Worm (Caenorhabditis elegans): ENCODE data around the gene Y67H2A.2.
A peak's percentile ranks its signal among the peaks of the same experiment; 100 is the strongest.

Y67H2A.2 gene

ce11 chrIV:13253841-13254240 lies 43.8 kb downstream of the Y67H2A.2 start, which contains the start of gene ttr-45 (continued):
- TF ChIP-seq ztf-3 (GFP tag; optimal IDR thresholded peaks at IDR 0.05) = no peak
- TF ChIP-seq aptf-3 (GFP tag; IDR thresholded peaks at IDR 0.05) = no peak
- no peak for TF ChIP-seq hsf-1 (GFP tag; IDR thresholded peaks at IDR 0.05)
- TF ChIP-seq Y56A3A.18 (GFP tag; IDR thresholded peaks at IDR 0.05) = 0 out of 2 replicates have a peak, but pooled peaks have one; percentile 12
- TF ChIP-seq F37B4.10 (GFP tag; IDR thresholded peaks at IDR 0.05) = no peak
- TF ChIP-seq efl-1 (GFP tag; optimal IDR thresholded peaks at IDR 0.05) = no peak
- no peak for TF ChIP-seq B0336.3 (GFP tag; IDR thresholded peaks at IDR 0.05)
- no peak for TF ChIP-seq Y79H2A.3 (GFP tag; conservative IDR thresholded peaks at IDR 0.05)
- no peak for TF ChIP-seq Y67H2A.10 (GFP tag; conservative IDR thresholded peaks at IDR 0.05)
- TF ChIP-seq ceh-58 (GFP tag; IDR thresholded peaks at IDR 0.05) = no peak
- TF ChIP-seq madf-10 (tag; optimal IDR thresholded peaks at IDR 0.05) = peak; percentile 36
- TF ChIP-seq C17E4.6 (GFP tag; IDR thresholded peaks at IDR 0.05) = no peak
- TF ChIP-seq F10E7.11 (tag; optimal IDR thresholded peaks at IDR 0.05) = no peak
- no peak for TF ChIP-seq nhr-27 (tag; optimal IDR thresholded peaks at IDR 0.05)
- TF ChIP-seq hmg-1.2 (GFP tag; IDR thresholded peaks at IDR 0.05) = no peak
- peak; percentile 43 for TF ChIP-seq attf-5 (GFP tag; optimal IDR thresholded peaks at IDR 0.05)
- TF ChIP-seq ccch-3 (GFP tag; optimal IDR thresholded peaks at IDR 0.05) = no peak
- no peak for TF ChIP-seq lin-35 (GFP tag; optimal IDR thresholded peaks at IDR 0.05)
- TF ChIP-seq lsy-27 (tag; optimal IDR thresholded peaks at IDR 0.05; ENCODE audit: borderline replicate concordance, insufficient read depth) = no peak
- TF ChIP-seq nfya-1 (tag; optimal IDR thresholded peaks at IDR 0.05; ENCODE audit: borderline replicate concordance, insufficient read depth) = no peak
- TF ChIP-seq egl-18 (GFP tag; IDR thresholded peaks at IDR 0.05) = no peak
- no peak for TF ChIP-seq F33H1.4 (GFP tag; IDR thresholded peaks at IDR 0.05)
- TF ChIP-seq lsl-1 (GFP tag; optimal IDR thresholded peaks at IDR 0.05) = no peak
- TF ChIP-seq sptf-2 (GFP tag; optimal IDR thresholded peaks at IDR 0.05) = no peak
- TF ChIP-seq attf-6 (GFP tag; IDR thresholded peaks at IDR 0.05) = no peak
- TF ChIP-seq D2030.7 (GFP tag; IDR thresholded peaks at IDR 0.05) = no peak
- no peak for TF ChIP-seq lir-1 (GFP tag; conservative IDR thresholded peaks at IDR 0.05)
- TF ChIP-seq ztf-18 (tag; optimal IDR thresholded peaks at IDR 0.05) = no peak
- no peak for TF ChIP-seq zim-3 (tag; optimal IDR thresholded peaks at IDR 0.05)
- TF ChIP-seq T07F8.4 (tag; optimal IDR thresholded peaks at IDR 0.05) = no peak
- TF ChIP-seq dpff-1 (tag; optimal IDR thresholded peaks at IDR 0.05) = no peak
- TF ChIP-seq let-607 (tag; optimal IDR thresholded peaks at IDR 0.05) = peak; percentile 28 to 58
- no peak for TF ChIP-seq madf-3 (GFP tag; IDR thresholded peaks at IDR 0.05)
- no peak for TF ChIP-seq C06A6.2 (GFP tag; conservative IDR thresholded peaks at IDR 0.05)
- TF ChIP-seq bed-1 (GFP tag; IDR thresholded peaks at IDR 0.05) = no peak
- no peak for TF ChIP-seq ama-1 (optimal IDR thresholded peaks at IDR 0.05)
- TF ChIP-seq ama-1 (GFP tag; optimal IDR thresholded peaks at IDR 0.05) = no peak
- no peak for TF ChIP-seq madf-8 (GFP tag; conservative IDR thresholded peaks at IDR 0.05)
- no peak for TF ChIP-seq hlh-12 (tag; optimal IDR thresholded peaks at IDR 0.05)
- TF ChIP-seq F23B12.7 (tag; optimal IDR thresholded peaks at IDR 0.05; ENCODE audit: insufficient read depth) = no peak
- TF ChIP-seq F52B5.7 (tag; optimal IDR thresholded peaks at IDR 0.05) = no peak
- no peak for TF ChIP-seq lin-54 (GFP tag; optimal IDR thresholded peaks at IDR 0.05)
- TF ChIP-seq rcor-1 (GFP tag; IDR thresholded peaks at IDR 0.05) = no peak
- no peak for TF ChIP-seq nfyb-1 (GFP tag; IDR thresholded peaks at IDR 0.05)
- no peak for TF ChIP-seq snpc-4 (GFP tag; optimal IDR thresholded peaks at IDR 0.05)
- no peak for TF ChIP-seq snpc-4 (tag; optimal IDR thresholded peaks at IDR 0.05)
- no peak for TF ChIP-seq Y95B8A.8 (GFP tag; IDR thresholded peaks at IDR 0.05)
- TF ChIP-seq F55B11.4 (tag; optimal IDR thresholded peaks at IDR 0.05; ENCODE audit: borderline replicate concordance, insufficient read depth) = no peak
- TF ChIP-seq nhr-80 (tag; optimal IDR thresholded peaks at IDR 0.05) = peak; percentile 94
- peak; percentile 27 for TF ChIP-seq tbp1 (GFP tag; optimal IDR thresholded peaks at IDR 0.05)

Measured in whole organism, young adult.